Worm (Caenorhabditis elegans) whole organism, L4/young adult: ENCODE measurements around the gene F38E11.6.
A peak's percentile ranks its signal among the peaks of the same experiment; 100 is the strongest.

Experiments used
- W03F9.2 ChIP-seq: fragments of 150-350 bp; optimal IDR thresholded peaks from 2 replicates; lab custom pipeline; 2014; ENCODE audit warnings: missing biosample characterization, missing genetic modification characterization
- dao-5 ChIP-seq: sonication (generic microtip); optimal IDR thresholded peaks from 2 replicates; lab custom pipeline; 2016; ENCODE audit warnings: missing genotype, missing genetic modification characterization, moderate library complexity, missing compliant biosample characterization
- him-1 ChIP-seq: sonication (generic microtip); optimal IDR thresholded peaks from 2 replicates; lab custom pipeline; 2016; ENCODE audit warnings: missing genotype, missing genetic modification reagents, missing genetic modification characterization, missing compliant biosample characterization

The F38E11.6 gene

ce11 chrIV:9488315-9488714 lies 21.0 kb upstream of the F38E11.6 start, which contains the start of gene sru-1:
Gene sru-1, plus strand, starts transcription at chrIV:9488615.
- TF ChIP-seq dao-5 (tag; lab: Kevin White, UChicago) (no peak), W03F9.2 (no peak)

- TF ChIP-seq W03F9.2 (no peak), dao-5 (tag; lab: Kevin White, UChicago) (no peak), him-1 (tag; lab: Kevin White, UChicago) (no peak)
These were observed 19.5 kb upstream of the F38E11.6 start for ce11 chrIV:9486779-9487178.

- TF ChIP-seq dao-5 (tag; lab: Kevin White, UChicago) = no peak
- no peak for TF ChIP-seq W03F9.2
- TF ChIP-seq him-1 (tag; lab: Kevin White, UChicago) = no peak
These were observed 18.7 kb upstream of the F38E11.6 start, which contains the start of gene sru-2 for ce11 chrIV:9485972-9486371. Gene sru-2, plus strand, starts transcription at chrIV:9486272.

- TF ChIP-seq him-1 (tag; lab: Kevin White, UChicago) (no peak), dao-5 (tag; lab: Kevin White, UChicago) (no peak), W03F9.2 (no peak)
These were observed 17.7 kb upstream of the F38E11.6 start, which contains the start of gene gadr-2 for ce11 chrIV:9485040-9485439. Gene gadr-2, minus strand, starts transcription at chrIV:9485140.

ce11 chrIV:9480936-9481335 lies 13.6 kb upstream of the F38E11.6 start, which contains the start of gene cng-3:
Gene cng-3, minus strand, starts transcription at chrIV:9481037.
- TF ChIP-seq dao-5 (tag; lab: Kevin White, UChicago) = no peak
- TF ChIP-seq him-1 (tag; lab: Kevin White, UChicago) = no peak
- TF ChIP-seq W03F9.2 = no peak

- TF ChIP-seq dao-5 (tag; lab: Kevin White, UChicago) (peak; percentile 88), W03F9.2 (no peak), him-1 (tag; lab: Kevin White, UChicago) (peak; percentile 36)
These were observed 10.0 kb upstream of the F38E11.6 start, which contains the start of gene wrt-3 for ce11 chrIV:9477135-9477928. Gene wrt-3, minus strand, starts transcription at chrIV:9477456.

ce11 chrIV:9469293-9469692 lies 2.0 kb upstream of the F38E11.6 start:
- no peak for TF ChIP-seq him-1 (tag; lab: Kevin White, UChicago)
- no peak for TF ChIP-seq W03F9.2
- TF ChIP-seq dao-5 (tag; lab: Kevin White, UChicago) = no peak

ce11 chrIV:9464345-9464783 lies 3.0 kb downstream of the F38E11.6 start:
- TF ChIP-seq dao-5 (tag; lab: Kevin White, UChicago) (no peak), W03F9.2 (no peak), him-1 (tag; lab: Kevin White, UChicago) (no peak)

ce11 chrIV:9459224-9459781 lies 8.0 kb downstream of the F38E11.6 start, which contains the start of gene copb-2:
Gene copb-2, plus strand, starts transcription at chrIV:9459731.
- no peak for TF ChIP-seq dao-5 (tag; lab: Kevin White, UChicago)
- no peak for TF ChIP-seq W03F9.2
- TF ChIP-seq him-1 (tag; lab: Kevin White, UChicago) = no peak

- TF ChIP-seq W03F9.2 = no peak
- no peak for TF ChIP-seq dao-5 (tag; lab: Kevin White, UChicago)
- TF ChIP-seq him-1 (tag; lab: Kevin White, UChicago) = no peak
These were observed 9.9 kb downstream of the F38E11.6 start, which contains the start of gene cutl-17 for ce11 chrIV:9457400-9457799. Gene cutl-17, minus strand, starts transcription at chrIV:9457500.

- no peak for TF ChIP-seq dao-5 (tag; lab: Kevin White, UChicago)
- TF ChIP-seq him-1 (tag; lab: Kevin White, UChicago) = no peak
- no peak for TF ChIP-seq W03F9.2
These were observed 15.5 kb downstream of the F38E11.6 start for ce11 chrIV:9451816-9452215.

- no peak for TF ChIP-seq him-1 (tag; lab: Kevin White, UChicago)
- TF ChIP-seq W03F9.2 = no peak
- TF ChIP-seq dao-5 (tag; lab: Kevin White, UChicago) = no peak
These were observed 16.9 kb downstream of the F38E11.6 start, which contains the start of gene cpin-1 for ce11 chrIV:9450375-9450774. Gene cpin-1, plus strand, starts transcription at chrIV:9450675.

ce11 chrIV:9447209-9447608 lies 20.1 kb downstream of the F38E11.6 start, which contains the start of gene hsp-12.6:
Gene hsp-12.6, minus strand, starts transcription at chrIV:9447228.
- TF ChIP-seq W03F9.2 (no peak), him-1 (tag; lab: Kevin White, UChicago) (no peak), dao-5 (tag; lab: Kevin White, UChicago) (no peak)

- TF ChIP-seq him-1 (tag; lab: Kevin White, UChicago) (no peak), W03F9.2 (no peak)
These were observed 21.9 kb downstream of the F38E11.6 start, which contains the start of gene hsp-12.3 for ce11 chrIV:9445407-9445806. Gene hsp-12.3, minus strand, starts transcription at chrIV:9445507.
